Worm (Caenorhabditis elegans) whole organism, L4 larva: Measurements from ENCODE around the gene Y32G9A.12.

Experiments
- pha-4 ChIP-seq, 2 experiments: fragments of 150-350 bp in 1 of 2; fragments of 200-800 bp in 1 of 2; sonication (Bioruptor generic) in 1 of 2; IDR thresholded peaks in 1 of 2; optimal IDR thresholded peaks in 1 of 2; 2 replicates each; pipeline versions ENCODE4 v1.3.6 to Lab custom; 2014 to 2022; ENCODE audit warnings: missing genetic modification characterization in 2 of 2, missing genetic modification reagents in 2 of 2, missing biosample characterization in 1 of 2, missing compliant biosample characterization in 1 of 2
- ztf-7 ChIP-seq: fragments of 150-350 bp; optimal IDR thresholded peaks from 2 replicates; lab custom pipeline; 2014; ENCODE audit warnings: missing biosample characterization, missing genetic modification characterization

DNA sequence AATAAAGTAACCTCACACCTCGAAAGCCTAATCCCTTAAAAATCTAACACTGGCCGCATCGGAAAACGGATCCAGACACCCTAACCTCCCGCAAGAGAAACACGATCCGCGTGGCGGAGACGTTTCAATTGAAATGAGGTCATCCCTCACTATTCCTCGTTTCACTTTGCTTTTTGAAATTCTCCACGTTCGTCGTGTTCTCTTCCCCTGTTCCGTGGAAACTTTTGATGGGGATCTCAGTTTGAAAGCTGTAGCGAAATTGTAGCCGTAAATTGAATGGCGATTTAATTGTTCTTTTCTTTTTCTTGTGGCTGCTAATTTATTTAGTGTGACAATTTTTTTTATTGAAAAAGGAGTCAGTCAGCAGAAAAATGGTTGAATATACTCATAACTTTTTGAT, 48.8 kb upstream of the Y32G9A.12 start:
- TF ChIP-seq ztf-7 (tag; lab: Kevin White, UChicago) (no peak), pha-4 (GFP tag; IDR thresholded peaks at IDR 0.05; lab: Robert Waterston, UW) (no peak), pha-4 (tag; optimal IDR thresholded peaks at IDR 0.05; lab: Kevin White, UChicago) (no peak)
